Fruit fly (Drosophila melanogaster): ENCODE measurements around the gene CG44001.

Gene CG44001

DNA sequence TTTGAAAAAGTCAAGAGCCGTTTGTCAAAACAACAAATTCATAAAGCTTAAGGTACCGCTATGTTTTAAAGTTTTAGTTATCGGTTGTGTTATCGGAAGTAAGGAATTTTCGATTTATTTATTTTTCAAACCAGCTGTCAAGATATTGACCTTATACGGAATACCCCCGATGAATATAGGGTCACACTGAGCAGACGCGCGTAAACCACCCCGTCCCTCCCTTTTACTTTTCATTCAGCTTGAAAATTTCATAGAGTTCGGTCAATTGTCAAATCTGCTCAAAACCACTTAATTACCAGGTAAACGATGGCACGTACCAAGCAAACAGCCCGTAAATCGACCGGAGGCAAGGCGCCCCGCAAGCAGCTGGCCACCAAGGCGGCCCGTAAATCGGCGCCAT, 11.9 kb downstream of the CG44001 start, which contains the start of the genes CG14036 and His3.3A:
Gene CG14036 (minus strand): TSS at position 64 of the 400 bp plus-strand sequence.
Gene His3.3A (plus strand): TSS at position 106 of the 400 bp plus-strand sequence.
- TF ChIP-seq fkh (GFP tag; optimal IDR thresholded peaks at IDR 0.05) (peak; percentile 92), CG8119 (GFP tag; IDR thresholded peaks at IDR 0.05) (no peak), Sox14 (GFP tag; optimal IDR thresholded peaks at IDR 0.05) (peak; percentile 0), esn (GFP tag; optimal IDR thresholded peaks at IDR 0.05) (peak; percentile 31), svp (GFP tag) (peak; percentile 6), achi (GFP tag; optimal IDR thresholded peaks at IDR 0.05) (peak; percentile 49), Eip78C (GFP tag) (peak; percentile 60), Hr4 (GFP tag; optimal IDR thresholded peaks at IDR 0.05) (no peak), CG15336 (GFP tag; IDR thresholded peaks at IDR 0.05) (no peak), CG1621 (tag; optimal IDR thresholded peaks at IDR 0.05) (peak; percentile 30)

DNA sequence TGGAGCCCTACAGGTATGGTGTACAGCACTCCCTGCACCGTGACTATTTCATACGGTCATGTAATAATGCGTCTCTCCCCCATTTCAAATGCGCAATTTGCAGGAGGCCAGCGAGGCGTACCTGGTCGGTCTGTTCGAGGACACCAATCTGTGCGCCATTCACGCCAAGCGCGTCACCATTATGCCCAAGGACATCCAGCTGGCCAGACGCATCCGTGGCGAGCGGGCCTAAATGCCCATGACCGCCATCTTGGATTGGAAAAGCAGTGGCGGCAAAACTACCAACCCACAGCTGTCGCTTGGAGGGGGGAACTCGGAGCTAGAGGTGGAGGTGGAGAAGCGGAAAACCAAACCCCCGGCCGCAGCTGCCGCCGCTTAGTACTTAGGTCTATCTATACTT, 12.5 kb downstream of the CG44001 start:
- no peak for TF ChIP-seq svp (GFP tag)
- no peak for TF ChIP-seq Sox15 (GFP tag; optimal IDR thresholded peaks at IDR 0.05)
- TF ChIP-seq vri (GFP tag; optimal IDR thresholded peaks at IDR 0.05) = no peak
- no peak for TF ChIP-seq dsx (GFP tag; optimal IDR thresholded peaks at IDR 0.05; ENCODE audit: poor library complexity, severe bottlenecking)
- no peak for TF ChIP-seq ss (GFP tag; optimal IDR thresholded peaks at IDR 0.05)

DNA sequence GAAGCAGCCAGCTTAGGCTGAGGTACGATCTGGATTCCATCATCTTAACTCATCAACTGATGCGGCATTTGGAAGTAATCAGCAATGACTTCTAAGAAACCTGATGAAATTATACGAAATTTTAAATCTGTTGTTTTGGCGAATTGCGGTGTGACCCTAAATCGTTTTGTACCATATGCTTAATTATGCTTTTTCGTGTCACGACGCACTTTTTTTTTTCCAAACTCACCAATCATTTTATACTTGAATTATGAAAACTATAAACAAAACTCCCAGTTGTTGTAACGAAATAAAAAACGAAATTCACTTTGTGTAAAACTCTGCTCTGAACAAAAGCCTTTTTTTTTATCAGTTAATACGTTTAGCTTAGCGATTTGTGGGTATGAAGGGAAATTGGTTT, 15.0 kb downstream of the CG44001 start, which contains the start of gene Nepl3:
Gene Nepl3 (minus strand): TSS at position 155 of the 400 bp plus-strand sequence.
- TF ChIP-seq Eip78C (GFP tag) (peak; percentile 24), dac (GFP tag; optimal IDR thresholded peaks at IDR 0.05) (no peak)

DNA sequence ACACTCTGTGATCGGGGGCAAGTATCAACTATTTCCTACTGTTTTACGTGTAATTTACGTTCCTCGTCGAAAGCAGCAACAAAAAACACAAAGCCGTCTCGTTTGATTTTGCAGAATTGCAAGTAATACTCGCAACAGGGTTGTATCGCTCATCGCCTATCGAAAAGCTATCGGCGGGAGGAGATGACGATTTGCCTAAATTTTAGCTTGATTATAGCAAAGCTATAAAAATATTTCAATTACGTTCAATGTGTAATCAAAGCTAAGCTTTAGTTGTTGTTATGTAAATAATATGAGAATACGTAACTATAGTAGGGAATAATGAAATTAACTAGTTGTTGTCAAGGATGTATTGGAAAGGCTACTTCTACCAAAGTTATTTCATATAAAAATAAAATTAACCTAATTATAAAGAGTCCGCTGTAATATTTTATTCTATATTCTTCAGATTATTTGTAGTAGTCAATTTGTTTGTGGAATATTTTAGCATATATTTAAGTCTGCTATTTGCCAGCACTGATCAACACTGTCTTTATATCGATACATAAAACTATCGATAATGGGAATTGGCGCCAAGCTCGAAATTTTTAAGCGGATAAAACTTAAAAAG, 16.7 kb downstream of the CG44001 start, which contains the start of gene Rpn11:
Gene Rpn11 (minus strand): TSS at position 146 of the 610 bp plus-strand sequence.
- TF ChIP-seq CG31627 (GFP tag; optimal IDR thresholded peaks at IDR 0.05) (peak; percentile 35), net (GFP tag; optimal IDR thresholded peaks at IDR 0.05) (peak; percentile 37), Lpt (GFP tag; optimal IDR thresholded peaks at IDR 0.05) (no peak), lz (GFP tag; optimal IDR thresholded peaks at IDR 0.05) (peak; percentile 66), Ets21C (GFP tag; optimal IDR thresholded peaks at IDR 0.05) (peak; percentile 44), CG6792 (GFP tag; optimal IDR thresholded peaks at IDR 0.05) (peak; percentile 48), CG11902 (GFP tag; optimal IDR thresholded peaks at IDR 0.05) (peak; percentile 0), Eip75B (GFP tag; optimal IDR thresholded peaks at IDR 0.05) (peak; percentile 53), dsx (GFP tag; optimal IDR thresholded peaks at IDR 0.05; ENCODE audit: poor library complexity, severe bottlenecking) (peak; percentile 45), topi (GFP tag; optimal IDR thresholded peaks at IDR 0.05) (peak; percentile 55), CG4318 (GFP tag; optimal IDR thresholded peaks at IDR 0.05) (no peak), CG34406 (GFP tag; optimal IDR thresholded peaks at IDR 0.05) (peak; percentile 39), svp (GFP tag) (peak; percentile 76), Hr38 (GFP tag; optimal IDR thresholded peaks at IDR 0.05) (no peak), Eip93F (GFP tag; optimal IDR thresholded peaks at IDR 0.05) (no peak), CG15336 (GFP tag; IDR thresholded peaks at IDR 0.05) (0 out of 2 replicates have a peak, but pooled peaks have one; percentile 19), Ets96B (tag; optimal IDR thresholded peaks at IDR 0.05) (peak; percentile 51), Met (GFP tag; optimal IDR thresholded peaks at IDR 0.05) (no peak), CG11762 (GFP tag; optimal IDR thresholded peaks at IDR 0.05; ENCODE audit: insufficient read depth) (no peak), acj6 (GFP tag; optimal IDR thresholded peaks at IDR 0.05) (peak; percentile 61), CG8632 (GFP tag; optimal IDR thresholded peaks at IDR 0.05) (peak; percentile 46), Sox102F (GFP tag; optimal IDR thresholded peaks at IDR 0.05) (no peak), Gug (GFP tag; IDR thresholded peaks at IDR 0.05) (0 out of 2 replicates have a peak, but pooled peaks have one; percentile 12), CG10631 (GFP tag; optimal IDR thresholded peaks at IDR 0.05) (peak; percentile 65), fd59A (GFP tag; optimal IDR thresholded peaks at IDR 0.05) (peak; percentile 21), ss (GFP tag; optimal IDR thresholded peaks at IDR 0.05) (peak in 1 of 2 experiments; percentile 21), CG3032 (tag; optimal IDR thresholded peaks at IDR 0.05) (peak; percentile 54), CG6276 (GFP tag; optimal IDR thresholded peaks at IDR 0.05) (no peak), esn (GFP tag; optimal IDR thresholded peaks at IDR 0.05) (peak; percentile 68), fkh (GFP tag; optimal IDR thresholded peaks at IDR 0.05) (peak; percentile 4), CG10669 (GFP tag; optimal IDR thresholded peaks at IDR 0.05) (no peak), Sox14 (GFP tag; optimal IDR thresholded peaks at IDR 0.05) (peak; percentile 74), CG16779 (tag; optimal IDR thresholded peaks at IDR 0.05) (no peak), Hr4 (GFP tag; optimal IDR thresholded peaks at IDR 0.05) (peak; percentile 54), OdsH (GFP tag; optimal IDR thresholded peaks at IDR 0.05) (peak; percentile 49), eg (GFP tag; IDR thresholded peaks at IDR 0.05) (peak; percentile 36; the same call in 1 of the 3 replicates), CG8319 (GFP tag; optimal IDR thresholded peaks at IDR 0.05) (peak; percentile 16)

Measured in whole organism, prepupa.